Fruit fly (Drosophila melanogaster): ENCODE data around the gene PGRP-LB.

Gene PGRP-LB

DNA sequence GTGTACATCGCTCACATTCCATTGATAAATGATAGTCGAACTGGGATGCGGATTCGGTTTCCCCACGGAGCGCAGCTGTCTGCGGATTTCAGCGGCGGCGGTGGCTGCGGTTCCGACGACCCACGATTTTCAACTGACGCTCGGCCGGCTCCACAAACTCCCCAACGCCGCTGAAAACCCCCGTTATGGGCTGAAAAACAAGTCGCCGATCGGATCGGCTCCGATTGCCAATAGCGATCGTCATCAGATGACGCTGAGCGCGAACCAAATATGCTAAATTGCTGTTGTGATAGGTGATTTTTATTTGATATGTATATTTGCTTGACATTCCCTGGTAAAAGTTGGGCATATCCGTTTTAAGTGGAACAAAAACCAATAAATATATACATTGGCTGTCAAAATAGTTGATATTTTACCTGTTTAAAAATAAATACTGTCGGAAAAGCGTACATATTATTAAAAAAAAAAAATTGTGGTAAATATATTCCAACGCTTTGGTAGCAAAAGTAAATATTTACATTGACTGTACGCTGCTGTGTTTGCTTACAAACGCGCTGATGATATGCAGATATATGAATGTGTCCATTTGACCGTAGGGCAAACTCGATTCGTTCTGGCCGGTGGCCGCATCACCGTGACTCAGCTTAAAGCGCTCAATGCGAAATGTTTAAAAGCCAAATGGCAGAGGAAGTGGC is 6.0 kb downstream of the PGRP-LB start (continued):
- TF ChIP-seq p53 (GFP tag; optimal IDR thresholded peaks at IDR 0.05), result no peak
- TF ChIP-seq CG17829 (tag; optimal IDR thresholded peaks at IDR 0.05), result no peak
- TF ChIP-seq tna (GFP tag; IDR thresholded peaks at IDR 0.05; ENCODE audit: partially characterized antibody), result no peak
- TF ChIP-seq CG15601 (tag; optimal IDR thresholded peaks at IDR 0.05), result no peak
- peak; percentile 58 to 75 for TF ChIP-seq Hr51 (GFP tag; optimal IDR thresholded peaks at IDR 0.05)
- no peak for TF ChIP-seq exex (tag; optimal IDR thresholded peaks at IDR 0.05)
- TF ChIP-seq wdn (GFP tag; IDR thresholded peaks at IDR 0.05), result peak; percentile 47
- TF ChIP-seq corto (GFP tag; optimal IDR thresholded peaks at IDR 0.05), result peak; percentile 13
- no peak for TF ChIP-seq CG17186 (GFP tag; optimal IDR thresholded peaks at IDR 0.05)
- TF ChIP-seq mirr (GFP tag; optimal IDR thresholded peaks at IDR 0.05), result no peak
- peak; percentile 10 for TF ChIP-seq ems (GFP tag; optimal IDR thresholded peaks at IDR 0.05)
- TF ChIP-seq CG8359 (GFP tag; optimal IDR thresholded peaks at IDR 0.05; ENCODE audit: borderline replicate concordance), result no peak
- no peak for TF ChIP-seq disco-r (GFP tag; optimal IDR thresholded peaks at IDR 0.05)
- TF ChIP-seq Myb (GFP tag; optimal IDR thresholded peaks at IDR 0.05), result peak; percentile 39
- no peak for TF ChIP-seq H15 (GFP tag; IDR thresholded peaks at IDR 0.05)
- peak; percentile 3 for TF ChIP-seq NK7.1 (GFP tag; optimal IDR thresholded peaks at IDR 0.05)
- no peak for TF ChIP-seq vnd (GFP tag; IDR thresholded peaks at IDR 0.05; ENCODE audit: partially characterized antibody)
- TF ChIP-seq CG11695 (GFP tag; IDR thresholded peaks at IDR 0.05), result peak; percentile 51; the same call in 1 of the 3 replicates
- TF ChIP-seq Trl (optimal IDR thresholded peaks at IDR 0.05), result no peak
- TF ChIP-seq Trl (GFP tag; optimal IDR thresholded peaks at IDR 0.05), result no peak
- TF ChIP-seq tx (GFP tag; optimal IDR thresholded peaks at IDR 0.05), result peak; percentile 36
- no peak for TF ChIP-seq jumu (GFP tag; optimal IDR thresholded peaks at IDR 0.05)
- TF ChIP-seq CG15011 (GFP tag; optimal IDR thresholded peaks at IDR 0.05), result peak; percentile 49
- no peak for TF ChIP-seq Ets97D (GFP tag; optimal IDR thresholded peaks at IDR 0.05)
- TF ChIP-seq jigr1 (GFP tag; IDR thresholded peaks at IDR 0.05), result no peak
- 0 out of 2 replicates have a peak, but pooled peaks have one; percentile 13 for TF ChIP-seq Dip2 (GFP tag; IDR thresholded peaks at IDR 0.05)
- TF ChIP-seq CG13775 (GFP tag; optimal IDR thresholded peaks at IDR 0.05), result peak; percentile 58
- TF ChIP-seq Nf-YA (GFP tag; IDR thresholded peaks at IDR 0.05), result no peak
- no peak for TF ChIP-seq Fer2 (tag; optimal IDR thresholded peaks at IDR 0.05)
- no peak for TF ChIP-seq CG1024 (GFP tag; IDR thresholded peaks at IDR 0.05)
- no peak for TF ChIP-seq pita (GFP tag; optimal IDR thresholded peaks at IDR 0.05)
- peak; percentile 51 for TF ChIP-seq HmgZ (tag; optimal IDR thresholded peaks at IDR 0.05)
- peak; percentile 85 for TF ChIP-seq CG9932 (GFP tag; IDR thresholded peaks at IDR 0.05)
- TF ChIP-seq bigmax (GFP tag; optimal IDR thresholded peaks at IDR 0.05), result no peak
- no peak for TF ChIP-seq CTCF (GFP tag; optimal IDR thresholded peaks at IDR 0.05)
- no peak for TF ChIP-seq Bteb2 (GFP tag; optimal IDR thresholded peaks at IDR 0.05)
- peak; percentile 51; the same call in 1 of the 2 replicates for TF ChIP-seq Oaz (GFP tag; IDR thresholded peaks at IDR 0.05)
- peak; percentile 19 for TF ChIP-seq bab2 (GFP tag; optimal IDR thresholded peaks at IDR 0.05)
- TF ChIP-seq CG7786 (GFP tag; optimal IDR thresholded peaks at IDR 0.05), result peak; percentile 49
- TF ChIP-seq CG17328 (GFP tag; IDR thresholded peaks at IDR 0.05), result no peak
- TF ChIP-seq gro (GFP tag; optimal IDR thresholded peaks at IDR 0.05), result peak; percentile 76
- TF ChIP-seq CG11093 (GFP tag; IDR thresholded peaks at IDR 0.05), result no peak
- TF ChIP-seq CG16815 (GFP tag; optimal IDR thresholded peaks at IDR 0.05), result peak; percentile 60
- TF ChIP-seq Hr78 (GFP tag; optimal IDR thresholded peaks at IDR 0.05), result peak in 1 of 2 experiments; percentile 12
- peak; percentile 1 for TF ChIP-seq Mad (GFP tag; optimal IDR thresholded peaks at IDR 0.05)
- TF ChIP-seq CG7372 (GFP tag; IDR thresholded peaks at IDR 0.05), result peak; percentile 64
- no peak for TF ChIP-seq nerfin-2 (GFP tag; IDR thresholded peaks at IDR 0.05; ENCODE audit: partially characterized antibody)
- TF ChIP-seq HLH4C (GFP tag; IDR thresholded peaks at IDR 0.05; ENCODE audit: partially characterized antibody), result no peak
- no peak for TF ChIP-seq Dfd (GFP tag; optimal IDR thresholded peaks at IDR 0.05)
- TF ChIP-seq dan (GFP tag; IDR thresholded peaks at IDR 0.05), result no peak
- TF ChIP-seq CG17912 (GFP tag; optimal IDR thresholded peaks at IDR 0.05), result no peak
